Worm (Caenorhabditis elegans): ENCODE results near the gene R08A2.7.

ce11 chrV:14688097-14688912 lies 34.8 kb upstream of the R08A2.7 start, which contains the start of gene C47E8.11:
- TF ChIP-seq flt-1 (GFP tag; IDR thresholded peaks at IDR 0.05), result no peak
- no peak for TF ChIP-seq hnd-1 (tag; optimal IDR thresholded peaks at IDR 0.05)
- TF ChIP-seq ceh-13 (GFP tag; optimal IDR thresholded peaks at IDR 0.05), result no peak
- no peak for TF ChIP-seq sea-1 (GFP tag; conservative IDR thresholded peaks at IDR 0.05)

All from whole organism, early embryonic.